Worm (Caenorhabditis elegans) whole organism, young adult: ENCODE results near the gene F18E9.3.

Experiments
- C06A6.2 ChIP-seq: fragments of 200-800 bp; sonication (Bioruptor generic); conservative IDR thresholded peaks from 2 replicates; pipeline ENCODE4 v1.3.6; 2022; ENCODE audit warnings: missing genetic modification characterization, missing compliant biosample characterization
- F33H1.4 ChIP-seq: fragments of 200-800 bp; sonication (Bioruptor generic); IDR thresholded peaks from 2 replicates; pipeline ENCODE4 v1.3.6; 2022; ENCODE audit warnings: missing genetic modification reagents, missing genetic modification characterization, missing compliant biosample characterization
- F49E8.2 ChIP-seq: sonication (generic microtip); optimal IDR thresholded peaks from 3 replicates; lab custom pipeline; 2017; ENCODE audit warnings: missing genetic modification characterization, mild to moderate bottlenecking, missing compliant biosample characterization, antibody characterized with exemption, moderate library complexity; ENCODE audit not compliant: insufficient read depth
- K11D2.4 ChIP-seq: fragments of 200-800 bp; sonication (Bioruptor generic); IDR thresholded peaks from 2 replicates; pipeline ENCODE4 v1.3.6; 2022; ENCODE audit warnings: missing genetic modification reagents, missing genetic modification characterization, missing compliant biosample characterization
- Y53G8AR.9 ChIP-seq: fragments of 200-800 bp; sonication (Bioruptor generic); conservative IDR thresholded peaks from 2 replicates; pipeline ENCODE4 v1.3.6; 2022; ENCODE audit warnings: missing genetic modification reagents, missing genetic modification characterization, missing compliant biosample characterization
- Y79H2A.3 ChIP-seq: fragments of 200-800 bp; sonication (Bioruptor generic); conservative IDR thresholded peaks from 2 replicates; pipeline ENCODE4 v1.3.6; 2022; ENCODE audit warnings: missing genetic modification reagents, missing genetic modification characterization, missing compliant biosample characterization
- ZK185.1 ChIP-seq: sonication (generic microtip); optimal IDR thresholded peaks from 2 replicates; lab custom pipeline; 2016; ENCODE audit warnings: mild to moderate bottlenecking, missing genetic modification characterization, missing compliant biosample characterization; ENCODE audit not compliant: poor library complexity, severe bottlenecking
- aptf-2 ChIP-seq: fragments of 200-800 bp; sonication (Bioruptor generic); conservative IDR thresholded peaks from 2 replicates; pipeline ENCODE4 v1.3.6; 2022; ENCODE audit warnings: missing genetic modification reagents, missing genetic modification characterization, missing compliant biosample characterization
- atf-7 ChIP-seq: sonication (generic microtip); optimal IDR thresholded peaks from 2 replicates; lab custom pipeline; 2017; ENCODE audit warnings: mild to moderate bottlenecking, missing genetic modification characterization, missing compliant biosample characterization
- athp-1 ChIP-seq: sonication (generic microtip); optimal IDR thresholded peaks from 2 replicates; lab custom pipeline; 2017; ENCODE audit warnings: mild to moderate bottlenecking, missing genetic modification characterization, missing compliant biosample characterization
- ccch-3 ChIP-seq: fragments of 200-800 bp; sonication (Bioruptor generic); optimal IDR thresholded peaks from 2 replicates; lab custom pipeline; 2018; ENCODE audit warnings: mild to moderate bottlenecking, missing genetic modification characterization, missing compliant biosample characterization
- cebp-1 ChIP-seq, 2 experiments: fragments of 200-800 bp in 1 of 2; sonication (Bioruptor generic) in 1 of 2; sonication (generic microtip) in 1 of 2; IDR thresholded peaks in 1 of 2; optimal IDR thresholded peaks in 1 of 2; 2 replicates each; pipeline versions ENCODE4 v1.3.6 to Lab custom; 2017 to 2022; ENCODE audit warnings: missing compliant biosample characterization in 2 of 2, missing genetic modification characterization in 2 of 2, mild to moderate bottlenecking in 1 of 2, missing genetic modification reagents in 1 of 2, moderate library complexity in 1 of 2
- ceh-27 ChIP-seq: fragments of 200-800 bp; sonication (Bioruptor generic); optimal IDR thresholded peaks from 2 replicates; lab custom pipeline; 2018; ENCODE audit warnings: mild to moderate bottlenecking, missing genetic modification characterization, moderate library complexity, missing compliant biosample characterization
- ceh-58 ChIP-seq: fragments of 200-800 bp; sonication (Bioruptor generic); IDR thresholded peaks from 2 replicates; pipeline ENCODE4 v1.3.6; 2022; ENCODE audit warnings: missing genetic modification characterization, missing compliant biosample characterization
- ceh-91 ChIP-seq: fragments of 200-800 bp; sonication (Bioruptor generic); IDR thresholded peaks from 2 replicates; pipeline ENCODE4 v1.3.6; 2022; ENCODE audit warnings: missing genetic modification reagents, missing genetic modification characterization, missing compliant biosample characterization
- egl-44 ChIP-seq: fragments of 200-800 bp; sonication (Bioruptor generic); IDR thresholded peaks from 2 replicates; pipeline ENCODE4 v1.3.6; 2022; ENCODE audit warnings: missing genetic modification reagents, missing genetic modification characterization, missing compliant biosample characterization
- ets-4 ChIP-seq: fragments of 200-800 bp; sonication (Bioruptor generic); optimal IDR thresholded peaks from 2 replicates; lab custom pipeline; 2018; ENCODE audit warnings: mild to moderate bottlenecking, missing genetic modification characterization, missing compliant biosample characterization
- let-607 ChIP-seq, 2 experiments: fragments of 200-800 bp in 1 of 2; sonication (Bioruptor generic) in 1 of 2; sonication (generic microtip) in 1 of 2; optimal IDR thresholded peaks; 2 replicates each; lab custom pipeline; 2016 to 2018; ENCODE audit warnings: mild to moderate bottlenecking in 2 of 2, missing compliant biosample characterization in 2 of 2, missing genetic modification characterization in 2 of 2, moderate library complexity in 2 of 2, missing genotype in 1 of 2
- lin-26 ChIP-seq: fragments of 200-800 bp; sonication (Bioruptor generic); IDR thresholded peaks from 2 replicates; pipeline ENCODE4 v1.3.6; 2022; ENCODE audit warnings: missing genetic modification reagents, missing genetic modification characterization, missing compliant biosample characterization
- lin-40 ChIP-seq: sonication (generic microtip); optimal IDR thresholded peaks from 2 replicates; lab custom pipeline; 2016; ENCODE audit warnings: missing genetic modification characterization, mild to moderate bottlenecking, missing compliant biosample characterization, missing genotype, missing genetic modification reagents
- lin-54 ChIP-seq: fragments of 200-800 bp; sonication (Bioruptor generic); optimal IDR thresholded peaks from 2 replicates; lab custom pipeline; 2018; ENCODE audit warnings: mild to moderate bottlenecking, missing genetic modification characterization, missing compliant biosample characterization
- madf-10 ChIP-seq: sonication (generic microtip); optimal IDR thresholded peaks from 2 replicates; lab custom pipeline; 2016; ENCODE audit warnings: mild to moderate bottlenecking, missing genetic modification characterization, missing compliant biosample characterization
- madf-6 ChIP-seq: fragments of 200-800 bp; sonication (Bioruptor generic); IDR thresholded peaks from 2 replicates; pipeline ENCODE4 v1.3.6; 2022; ENCODE audit warnings: missing genetic modification reagents, missing genetic modification characterization, missing compliant biosample characterization
- nfya-2 ChIP-seq: fragments of 200-800 bp; sonication (Bioruptor generic); IDR thresholded peaks from 2 replicates; pipeline ENCODE4 v1.3.6; 2022; ENCODE audit warnings: missing genetic modification reagents, missing genetic modification characterization, missing compliant biosample characterization
- nhr-27 ChIP-seq: fragments of 200-800 bp; sonication (Bioruptor generic); optimal IDR thresholded peaks from 2 replicates; lab custom pipeline; 2018; ENCODE audit warnings: mild to moderate bottlenecking, missing genetic modification characterization, moderate library complexity, missing compliant biosample characterization
- nhr-80 ChIP-seq: sonication (generic microtip); optimal IDR thresholded peaks from 2 replicates; lab custom pipeline; 2016; ENCODE audit warnings: missing genetic modification characterization, missing compliant biosample characterization
- rpc-1 ChIP-seq, 2 experiments: fragments of 150-350 bp in 1 of 2; sonication (generic microtip) in 1 of 2; optimal IDR thresholded peaks; 2 replicates each; lab custom pipeline; 2014 to 2018; ENCODE audit warnings: missing biosample characterization in 1 of 2, missing genetic modification characterization in 1 of 2, missing genetic modification reagents in 1 of 2, missing genotype in 1 of 2
- somi-1 ChIP-seq: fragments of 200-800 bp; sonication (Bioruptor generic); optimal IDR thresholded peaks from 2 replicates; lab custom pipeline; 2018; ENCODE audit warnings: mild to moderate bottlenecking, missing genetic modification characterization, missing compliant biosample characterization
- sptf-2 ChIP-seq: fragments of 200-800 bp; sonication (Bioruptor generic); optimal IDR thresholded peaks from 2 replicates; lab custom pipeline; 2018; ENCODE audit warnings: mild to moderate bottlenecking, missing genetic modification characterization, missing compliant biosample characterization
- tbx-9 ChIP-seq: sonication (generic microtip); optimal IDR thresholded peaks from 2 replicates; lab custom pipeline; 2016; ENCODE audit warnings: borderline replicate concordance, missing genetic modification characterization, inconsistent platforms, missing compliant biosample characterization
- unc-130 ChIP-seq: sonication (generic microtip); optimal IDR thresholded peaks from 2 replicates; lab custom pipeline; 2016; ENCODE audit warnings: missing genetic modification reagents, missing genetic modification characterization, missing compliant biosample characterization
- zfh-2 ChIP-seq: fragments of 200-800 bp; sonication (Bioruptor generic); conservative IDR thresholded peaks from 2 replicates; pipeline ENCODE4 v1.3.6; 2022; ENCODE audit warnings: missing genetic modification reagents, missing genetic modification characterization, missing compliant biosample characterization
- zim-3 ChIP-seq: sonication (generic microtip); optimal IDR thresholded peaks from 2 replicates; lab custom pipeline; 2017; ENCODE audit warnings: mild to moderate bottlenecking, missing genetic modification characterization, moderate library complexity, missing compliant biosample characterization
- ztf-18 ChIP-seq: sonication (generic microtip); optimal IDR thresholded peaks from 2 replicates; lab custom pipeline; 2016; ENCODE audit warnings: missing genotype, mild to moderate bottlenecking, missing genetic modification characterization, missing compliant biosample characterization
- ztf-26 ChIP-seq: sonication (generic microtip); optimal IDR thresholded peaks from 2 replicates; lab custom pipeline; 2017; ENCODE audit warnings: missing genetic modification characterization, missing compliant biosample characterization
- ztf-28 ChIP-seq: fragments of 200-800 bp; sonication (Bioruptor generic); IDR thresholded peaks from 2 replicates; pipeline ENCODE4 v1.3.6; 2022; ENCODE audit warnings: missing genetic modification reagents, missing genetic modification characterization, missing compliant biosample characterization

F18E9.3 gene

ce11 chrX:8545971-8546442 is 39.9 kb upstream of the F18E9.3 start, which contains the start of gene sdha-1 (continued):
- TF ChIP-seq lin-26 (peak; percentile 63; the same call in 1 of the 2 replicates), ZK185.1 (tag; lab: Kevin White, UChicago) (peak; percentile 52), unc-130 (GFP tag; lab: Kevin White, UChicago) (no peak), ztf-26 (tag; lab: Kevin White, UChicago) (peak; percentile 61), Y53G8AR.9 (GFP tag; lab: Robert Waterston, UW) (peak; percentile 69; the same call in 1 of the 2 replicates), cebp-1 (GFP tag; IDR thresholded peaks at IDR 0.05; lab: Robert Waterston, UW) (peak; percentile 30; the same call in 1 of the 2 replicates), cebp-1 (tag; optimal IDR thresholded peaks at IDR 0.05; lab: Kevin White, UChicago) (peak; percentile 86), ets-4 (GFP tag; lab: Kevin White, UChicago) (peak; percentile 64), ccch-3 (GFP tag; lab: Kevin White, UChicago) (no peak), F33H1.4 (GFP tag; lab: Robert Waterston, UW) (no peak), ztf-28 (GFP tag; lab: Robert Waterston, UW) (no peak), let-607 (tag; optimal IDR thresholded peaks at IDR 0.05; lab: Kevin White, UChicago) (peak in 1 of 2 experiments; percentile 35), zfh-2 (GFP tag; lab: Robert Waterston, UW) (peak; percentile 76; the same call in 1 of the 2 replicates), ztf-18 (tag; lab: Kevin White, UChicago) (peak; percentile 94), lin-40 (peak; percentile 83), Y79H2A.3 (GFP tag; lab: Robert Waterston, UW) (no peak), madf-6 (GFP tag; lab: Robert Waterston, UW) (no peak), K11D2.4 (peak; percentile 78), tbx-9 (tag; lab: Kevin White, UChicago) (no peak), athp-1 (tag; lab: Kevin White, UChicago) (peak; percentile 21), madf-10 (tag; lab: Kevin White, UChicago) (peak; percentile 56), aptf-2 (no peak), somi-1 (GFP tag; lab: Kevin White, UChicago) (peak; percentile 70), ceh-58 (GFP tag; lab: Robert Waterston, UW) (no peak), F49E8.2 (tag; lab: Kevin White, UChicago) (no peak), sptf-2 (no peak), atf-7 (tag; lab: Kevin White, UChicago) (peak; percentile 37), rpc-1 (optimal IDR thresholded peaks at IDR 0.05; lab: Kevin White, UChicago) (no peak), rpc-1 (tag; optimal IDR thresholded peaks at IDR 0.05; lab: Kevin White, UChicago) (no peak), lin-54 (peak; percentile 41), C06A6.2 (no peak)
- TF ChIP-seq, all 124 proteins: peak for 41

ce11 chrX:8549026-8549425 is 36.9 kb upstream of the F18E9.3 start, which contains the start of gene D2021.4:
Gene D2021.4, minus strand, starts transcription at chrX:8549073.
- TF ChIP-seq zim-3 (tag; lab: Kevin White, UChicago) (no peak), Y79H2A.3 (GFP tag; lab: Robert Waterston, UW) (no peak), egl-44 (GFP tag; lab: Robert Waterston, UW) (no peak), ets-4 (GFP tag; lab: Kevin White, UChicago) (no peak), ceh-27 (no peak), cebp-1 (GFP tag; IDR thresholded peaks at IDR 0.05; lab: Robert Waterston, UW) (no peak), cebp-1 (tag; optimal IDR thresholded peaks at IDR 0.05; lab: Kevin White, UChicago) (peak; percentile 28), nhr-27 (tag; lab: Kevin White, UChicago) (no peak), nfya-2 (GFP tag; lab: Robert Waterston, UW) (no peak), ceh-91 (GFP tag; lab: Robert Waterston, UW) (no peak), nhr-80 (tag; lab: Kevin White, UChicago) (peak; percentile 90)
